Worm (Caenorhabditis elegans) whole organism, L4 larva: ENCODE data around the gene gldc-1.

Experiments used
- D1046.2 ChIP-seq: fragments of 200-800 bp; sonication (Bioruptor generic); IDR thresholded peaks from 2 replicates; pipeline ENCODE4 v1.3.6; 2022; ENCODE audit warnings: missing genetic modification characterization, missing compliant biosample characterization
- F26F4.8 ChIP-seq: fragments of 200-800 bp; sonication (Bioruptor generic); conservative IDR thresholded peaks from 2 replicates; pipeline ENCODE4 v1.3.6; 2022; ENCODE audit warnings: missing genetic modification characterization, missing compliant biosample characterization
- R02D3.7 ChIP-seq: fragments of 150-350 bp; sonication (generic microtip); optimal IDR thresholded peaks from 3 replicates; lab custom pipeline; 2014; ENCODE audit warnings: missing biosample characterization, missing genetic modification characterization
- Y48G9A.11 ChIP-seq: fragments of 200-800 bp; sonication (Bioruptor generic); IDR thresholded peaks from 2 replicates; pipeline ENCODE4 v1.3.6; 2022; ENCODE audit warnings: missing genetic modification reagents, missing genetic modification characterization, missing compliant biosample characterization
- Y5F2A.4 ChIP-seq: fragments of 200-800 bp; sonication (Bioruptor generic); optimal IDR thresholded peaks from 2 replicates; lab custom pipeline; 2018; ENCODE audit warnings: mild to moderate bottlenecking, missing genetic modification characterization, missing compliant biosample characterization
- Y75B8A.6 ChIP-seq: fragments of 200-800 bp; sonication (Bioruptor generic); IDR thresholded peaks from 2 replicates; pipeline ENCODE4 v1.3.6; 2022; ENCODE audit warnings: missing genetic modification reagents, missing genetic modification characterization, missing compliant biosample characterization
- ZK337.2 ChIP-seq: fragments of 200-800 bp; sonication (Bioruptor generic); IDR thresholded peaks from 2 replicates; pipeline ENCODE4 v1.3.6; 2022; ENCODE audit warnings: missing genetic modification reagents, missing genetic modification characterization, missing compliant biosample characterization
- aha-1 ChIP-seq: fragments of 150-350 bp; peaks from one replicate; lab custom pipeline; 2014; ENCODE audit warnings: missing biosample characterization, missing genetic modification characterization
- aly-2 ChIP-seq: sonication (generic microtip); optimal IDR thresholded peaks from 2 replicates; lab custom pipeline; 2018; ENCODE audit warnings: missing biosample characterization, missing genetic modification characterization
- arid-1 ChIP-seq: fragments of 200-800 bp; sonication (Bioruptor generic); conservative IDR thresholded peaks from 2 replicates; pipeline ENCODE4 v1.3.6; 2022; ENCODE audit warnings: missing genetic modification reagents, missing genetic modification characterization, missing compliant biosample characterization
- daf-16 ChIP-seq, 3 experiments: sonication (generic microtip); optimal IDR thresholded peaks; 2 replicates each; lab custom pipeline; 2016 to 2017; ENCODE audit warnings: missing genetic modification characterization in 3 of 3, missing genetic modification reagents in 3 of 3, mild to moderate bottlenecking in 2 of 3, missing compliant biosample characterization in 2 of 3, missing biosample characterization in 1 of 3, moderate library complexity in 1 of 3
- daf-8 ChIP-seq: fragments of 200-800 bp; sonication (Bioruptor generic); IDR thresholded peaks from 2 replicates; pipeline ENCODE4 v1.3.6; 2022; ENCODE audit warnings: missing genetic modification characterization, missing compliant biosample characterization
- dmd-6 ChIP-seq: fragments of 200-800 bp; sonication (Bioruptor generic); IDR thresholded peaks from 2 replicates; pipeline ENCODE4 v1.3.6; 2022; ENCODE audit warnings: missing genetic modification reagents, missing genetic modification characterization, missing compliant biosample characterization
- dmd-8 ChIP-seq: fragments of 200-800 bp; sonication (Bioruptor generic); IDR thresholded peaks from 2 replicates; pipeline ENCODE4 v1.3.6; 2022; ENCODE audit warnings: missing genetic modification characterization, missing compliant biosample characterization
- dmd-9 ChIP-seq: fragments of 200-800 bp; sonication (Bioruptor generic); IDR thresholded peaks from 2 replicates; pipeline ENCODE4 v1.3.6; 2022; ENCODE audit warnings: missing genetic modification reagents, missing genetic modification characterization, missing compliant biosample characterization
- dpl-1 ChIP-seq: fragments of 150-350 bp; optimal IDR thresholded peaks from 2 replicates; lab custom pipeline; 2014; ENCODE audit warnings: missing biosample characterization, missing genetic modification reagents, missing genetic modification characterization
- dve-1 ChIP-seq: sonication (generic microtip); optimal IDR thresholded peaks from 2 replicates; lab custom pipeline; 2017; ENCODE audit warnings: antibody characterized with exemption, mild to moderate bottlenecking, missing genetic modification characterization, missing compliant biosample characterization; ENCODE audit not compliant: insufficient read depth
- egl-43 ChIP-seq: fragments of 200-800 bp; sonication (Bioruptor generic); IDR thresholded peaks from 2 replicates; pipeline ENCODE4 v1.3.6; 2022; ENCODE audit warnings: missing genetic modification reagents, missing genetic modification characterization, missing compliant biosample characterization
- fos-1 ChIP-seq: fragments of 150-350 bp; optimal IDR thresholded peaks from 2 replicates; lab custom pipeline; 2014; ENCODE audit warnings: missing biosample characterization, missing genetic modification characterization
- hlh-30 ChIP-seq: sonication (generic microtip); optimal IDR thresholded peaks from 2 replicates; lab custom pipeline; 2017; ENCODE audit warnings: antibody characterized with exemption, mild to moderate bottlenecking, missing genetic modification characterization, missing compliant biosample characterization; ENCODE audit not compliant: insufficient read depth
- lim-7 ChIP-seq: fragments of 200-800 bp; sonication (Bioruptor generic); IDR thresholded peaks from 2 replicates; pipeline ENCODE4 v1.3.6; 2022; ENCODE audit warnings: missing genetic modification characterization, missing compliant biosample characterization
- lin-1 ChIP-seq: fragments of 200-800 bp; sonication (Bioruptor generic); IDR thresholded peaks from 2 replicates; pipeline ENCODE4 v1.3.6; 2022; ENCODE audit warnings: missing genetic modification reagents, missing genetic modification characterization, missing compliant biosample characterization
- lin-15B ChIP-seq: fragments of 150-350 bp; sonication (generic microtip); optimal IDR thresholded peaks from 3 replicates; lab custom pipeline; 2014; ENCODE audit warnings: missing biosample characterization, missing genetic modification characterization
- lin-38 ChIP-seq: fragments of 200-800 bp; sonication (Bioruptor generic); IDR thresholded peaks from 2 replicates; pipeline ENCODE4 v1.3.6; 2022; ENCODE audit warnings: missing genetic modification reagents, missing genetic modification characterization, missing compliant biosample characterization
- lin-39 ChIP-seq: fragments of 150-350 bp; optimal IDR thresholded peaks from 2 replicates; lab custom pipeline; 2014; ENCODE audit warnings: missing biosample characterization, missing genetic modification reagents, missing genetic modification characterization
- lsy-2 ChIP-seq, 2 experiments: fragments of 150-350 bp in 1 of 2; sonication (generic microtip) in 1 of 2; optimal IDR thresholded peaks; 2 replicates each; lab custom pipeline; 2014 to 2017; ENCODE audit warnings: missing biosample characterization in 2 of 2, missing genetic modification characterization in 2 of 2
- madf-5 ChIP-seq, 2 experiments: fragments of 200-800 bp; sonication (Bioruptor generic); IDR thresholded peaks; 2 replicates each; pipeline ENCODE4 v1.3.6; 2022; ENCODE audit warnings: missing compliant biosample characterization in 2 of 2, missing genetic modification characterization in 2 of 2
- mdl-1 ChIP-seq, 2 experiments: fragments of 150-350 bp in 1 of 2; sonication (generic microtip) in 1 of 2; optimal IDR thresholded peaks; 2 replicates each; lab custom pipeline; 2014 to 2017; ENCODE audit warnings: missing biosample characterization in 2 of 2, missing genetic modification characterization in 2 of 2
- mep-1 ChIP-seq: fragments of 150-350 bp; sonication (generic microtip); optimal IDR thresholded peaks from 3 replicates; lab custom pipeline; 2014; ENCODE audit warnings: missing biosample characterization, missing genetic modification characterization
- mes-2 ChIP-seq: sonication (generic microtip); optimal IDR thresholded peaks from 2 replicates; lab custom pipeline; 2016; ENCODE audit warnings: missing genotype, mild to moderate bottlenecking, missing genetic modification characterization, missing compliant biosample characterization; ENCODE audit not compliant: poor library complexity, severe bottlenecking
- mxl-2 ChIP-seq: fragments of 200-800 bp; sonication (Bioruptor generic); conservative IDR thresholded peaks from 2 replicates; pipeline ENCODE4 v1.3.6; 2022; ENCODE audit warnings: missing genetic modification reagents, missing genetic modification characterization, missing compliant biosample characterization
- nhr-10 ChIP-seq: fragments of 150-350 bp; optimal IDR thresholded peaks from 2 replicates; lab custom pipeline; 2014; ENCODE audit warnings: missing biosample characterization, missing genetic modification characterization
- nhr-28 ChIP-seq: fragments of 150-350 bp; optimal IDR thresholded peaks from 2 replicates; lab custom pipeline; 2014; ENCODE audit warnings: missing biosample characterization, missing genetic modification characterization
- pqm-1 ChIP-seq: sonication (generic microtip); optimal IDR thresholded peaks from 2 replicates; lab custom pipeline; 2017; ENCODE audit warnings: missing biosample characterization, missing genetic modification characterization
- snpc-1.2 ChIP-seq: fragments of 200-800 bp; sonication (Bioruptor generic); IDR thresholded peaks from 2 replicates; pipeline ENCODE4 v1.3.6; 2022; ENCODE audit warnings: missing genetic modification reagents, missing genetic modification characterization, missing compliant biosample characterization
- unc-62 ChIP-seq, 3 experiments: fragments of 150-350 bp in 1 of 3; sonication (generic microtip); optimal IDR thresholded peaks in 2 of 3; peaks in 1 of 3; 1 replicate in 1 of 3; 2 replicates in 2 of 3; lab custom pipeline; 2014 to 2017; ENCODE audit warnings: missing biosample characterization in 3 of 3, missing genetic modification characterization in 3 of 3, missing genetic modification reagents in 3 of 3, missing genotype in 1 of 3
- zag-1 ChIP-seq: fragments of 150-350 bp; optimal IDR thresholded peaks from 2 replicates; lab custom pipeline; 2014; ENCODE audit warnings: missing biosample characterization, missing genetic modification characterization
- zip-11 ChIP-seq: fragments of 200-800 bp; sonication (Bioruptor generic); IDR thresholded peaks from 2 replicates; pipeline ENCODE4 v1.3.6; 2022; ENCODE audit warnings: missing genetic modification characterization, missing compliant biosample characterization

gldc-1 gene

ce11 chrII:6054561-6054960 is 4.3 kb downstream of the gldc-1 start:
- TF ChIP-seq madf-5 (GFP tag; IDR thresholded peaks at IDR 0.05; lab: Robert Waterston, UW) (0 out of 4 replicates have a peak, but pooled peaks of 1 of the 2 experiments have one; percentile 26), D1046.2 (GFP tag; lab: Robert Waterston, UW) (peak; percentile 67; the same call in 1 of the 2 replicates), snpc-1.2 (GFP tag; lab: Robert Waterston, UW) (peak; percentile 65; the same call in 1 of the 2 replicates), arid-1 (GFP tag; lab: Robert Waterston, UW) (0 out of 2 replicates have a peak, but pooled peaks have one; percentile 43), dmd-8 (GFP tag; lab: Robert Waterston, UW) (0 out of 2 replicates have a peak, but pooled peaks have one; percentile 63), lim-7 (GFP tag; lab: Robert Waterston, UW) (0 out of 2 replicates have a peak, but pooled peaks have one; percentile 58), egl-43 (0 out of 2 replicates have a peak, but pooled peaks have one; percentile 15), Y48G9A.11 (GFP tag; lab: Robert Waterston, UW) (peak; percentile 49; the same call in 1 of the 2 replicates), lin-1 (GFP tag; lab: Robert Waterston, UW) (0 out of 2 replicates have a peak, but pooled peaks have one; percentile 23), lin-38 (GFP tag; lab: Robert Waterston, UW) (peak; percentile 65), F26F4.8 (GFP tag; lab: Robert Waterston, UW) (0 out of 2 replicates have a peak, but pooled peaks have one; percentile 31)

- TF ChIP-seq daf-8 (GFP tag; lab: Robert Waterston, UW) (no peak), aly-2 (no peak), Y75B8A.6 (GFP tag; lab: Robert Waterston, UW) (no peak), dmd-6 (GFP tag; lab: Robert Waterston, UW) (no peak), aha-1 (no peak), unc-62 (GFP tag; optimal IDR thresholded peaks at IDR 0.05 in 1 of 2; lab: Kevin White, UChicago) (no peak), unc-62 (tag; optimal IDR thresholded peaks at IDR 0.05; lab: Kevin White, UChicago) (no peak), nhr-28 (peak; percentile 76), mxl-2 (no peak), daf-16 (GFP tag; optimal IDR thresholded peaks at IDR 0.05; lab: Kevin White, UChicago) (no peak), daf-16 (tag; optimal IDR thresholded peaks at IDR 0.05; lab: Kevin White, UChicago) (peak; percentile 4), pqm-1 (tag; lab: Kevin White, UChicago) (peak; percentile 72), Y5F2A.4 (GFP tag; lab: Kevin White, UChicago) (no peak), nhr-10 (tag; lab: Kevin White, UChicago) (no peak), R02D3.7 (no peak), ZK337.2 (GFP tag; lab: Robert Waterston, UW) (no peak), mdl-1 (tag; optimal IDR thresholded peaks at IDR 0.05; lab: Kevin White, UChicago) (no peak), dpl-1 (GFP tag; lab: Kevin White, UChicago) (peak; percentile 51), fos-1 (tag; lab: Kevin White, UChicago) (no peak), zag-1 (tag; lab: Kevin White, UChicago) (no peak), lin-38 (GFP tag; lab: Robert Waterston, UW) (0 out of 2 replicates have a peak, but pooled peaks have one; percentile 26), hlh-30 (tag; lab: Kevin White, UChicago) (peak; percentile 30), dmd-9 (GFP tag; lab: Robert Waterston, UW) (no peak), lin-15B (tag; lab: Kevin White, UChicago) (no peak), lin-39 (tag; lab: Kevin White, UChicago) (no peak), lsy-2 (tag; optimal IDR thresholded peaks at IDR 0.05; lab: Kevin White, UChicago) (peak in 1 of 2 experiments; percentile 55), zip-11 (no peak), mep-1 (tag; lab: Kevin White, UChicago) (no peak), mes-2 (tag; lab: Kevin White, UChicago) (peak; percentile 70), snpc-1.2 (GFP tag; lab: Robert Waterston, UW) (no peak), dve-1 (tag; lab: Kevin White, UChicago) (peak; percentile 18)
These were observed 5.7 kb downstream of the gldc-1 start, which contains the start of gene R12C12.7 for ce11 chrII:6055927-6056326. R12C12.7 (minus strand) TSS chrII:6055985.
